Fruit fly (Drosophila melanogaster) whole organism, prepupa: ENCODE measurements around the gene CG9967.

Experiments used
- CG32006 ChIP-seq: fragments of 200-800 bp; sonication (Bioruptor generic); optimal IDR thresholded peaks from 3 replicates; lab custom pipeline; 2017; ENCODE audit warnings: missing biosample characterization, mild to moderate bottlenecking, missing genetic modification characterization
- CG34406 ChIP-seq: fragments of 200-800 bp; sonication (Bioruptor generic); optimal IDR thresholded peaks from 3 replicates; lab custom pipeline; 2016; ENCODE audit warnings: missing biosample characterization, missing genetic modification characterization
- CG6276 ChIP-seq: fragments of 200-800 bp; sonication (Bioruptor generic); optimal IDR thresholded peaks from 2 replicates; lab custom pipeline; 2017; ENCODE audit warnings: missing biosample characterization, mild to moderate bottlenecking, missing genetic modification characterization
- CG9139 ChIP-seq: fragments of 200-800 bp; sonication (Bioruptor generic); optimal IDR thresholded peaks from 3 replicates; lab custom pipeline; 2017; ENCODE audit warnings: missing biosample characterization, mild to moderate bottlenecking, missing genetic modification characterization
- Gug ChIP-seq: fragments of 200-800 bp; sonication (Bioruptor generic); IDR thresholded peaks from 2 replicates; pipeline ENCODE4 v1.3.6; 2022; ENCODE audit warnings: missing biosample characterization, missing genetic modification characterization
- Hr39 ChIP-seq: fragments of 200-800 bp; sonication (Bioruptor generic); optimal IDR thresholded peaks from 2 replicates; lab custom pipeline; 2016; ENCODE audit warnings: missing biosample characterization, missing genetic modification characterization
- Lpt ChIP-seq: fragments of 200-800 bp; sonication (Bioruptor generic); optimal IDR thresholded peaks from 3 replicates; lab custom pipeline; 2016; ENCODE audit warnings: missing biosample characterization, missing genetic modification characterization
- OdsH ChIP-seq: fragments of 200-800 bp; sonication (Bioruptor generic); optimal IDR thresholded peaks from 3 replicates; lab custom pipeline; 2016; ENCODE audit warnings: missing biosample characterization, missing genetic modification characterization
- Sox15 ChIP-seq: fragments of 200-800 bp; sonication (Bioruptor generic); optimal IDR thresholded peaks from 3 replicates; lab custom pipeline; 2016; ENCODE audit warnings: missing biosample characterization, missing genetic modification characterization
- lz ChIP-seq: fragments of 200-800 bp; sonication (Bioruptor generic); optimal IDR thresholded peaks from 3 replicates; lab custom pipeline; 2016; ENCODE audit warnings: missing biosample characterization, missing genetic modification characterization
- spab ChIP-seq: fragments of 200-800 bp; sonication (Bioruptor generic); optimal IDR thresholded peaks from 2 replicates; lab custom pipeline; 2017; ENCODE audit warnings: missing biosample characterization, mild to moderate bottlenecking, missing genetic modification characterization, missing genetic modification reagents

DNA sequence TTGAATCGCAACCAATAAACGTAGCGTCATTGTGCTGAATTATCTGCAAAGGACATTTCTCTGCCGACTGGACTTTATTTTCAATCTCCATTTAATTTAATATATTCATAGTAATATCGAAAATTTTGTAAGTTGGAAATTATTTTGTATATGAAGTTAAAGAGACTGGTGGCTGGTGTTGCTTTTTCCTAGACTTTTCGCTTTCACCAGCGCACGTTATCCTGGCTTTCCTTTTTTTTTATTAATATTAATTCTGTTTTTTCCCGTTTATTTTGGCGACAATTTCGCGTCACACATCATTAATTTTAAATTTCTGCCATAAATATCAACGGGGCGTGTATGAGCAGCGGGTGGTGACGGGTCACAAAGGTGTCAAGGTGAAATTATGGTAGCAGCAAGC, 91.9 kb downstream of the CG9967 start, which contains the start of gene CG34049:
- TF ChIP-seq Gug (GFP tag; lab: Robert Waterston, UW) (no peak), CG9139 (no peak), CG34406 (GFP tag; lab: Kevin White, UChicago) (no peak), CG6276 (GFP tag; lab: Kevin White, UChicago) (no peak), OdsH (GFP tag; lab: Kevin White, UChicago) (no peak), lz (GFP tag; lab: Kevin White, UChicago) (no peak), CG32006 (GFP tag; lab: Kevin White, UChicago) (no peak), spab (GFP tag; lab: Kevin White, UChicago) (no peak), Lpt (GFP tag; lab: Kevin White, UChicago) (no peak), Sox15 (no peak), Hr39 (GFP tag; lab: Kevin White, UChicago) (no peak)
